Worm (Caenorhabditis elegans) whole organism, L1 larva: Measurements from ENCODE around the gene R166.3.
A peak's percentile ranks its signal among the peaks of the same experiment; 100 is the strongest.

Source experiments
- C34B4.2 ChIP-seq: sonication (generic microtip); optimal IDR thresholded peaks from 2 replicates; lab custom pipeline; 2017; ENCODE audit warnings: mild to moderate bottlenecking, missing genetic modification characterization, missing compliant biosample characterization
- F16B12.6 ChIP-seq: fragments of 150-350 bp; optimal IDR thresholded peaks from 2 replicates; lab custom pipeline; 2014; ENCODE audit warnings: missing biosample characterization, missing genetic modification characterization
- aha-1 ChIP-seq: fragments of 150-350 bp; optimal IDR thresholded peaks from 2 replicates; lab custom pipeline; 2014; ENCODE audit warnings: missing biosample characterization, missing genetic modification characterization
- aly-2 ChIP-seq: fragments of 150-350 bp; optimal IDR thresholded peaks from 2 replicates; lab custom pipeline; 2014; ENCODE audit warnings: missing biosample characterization, missing genetic modification characterization
- ama-1 ChIP-seq: fragments of 150-350 bp; optimal IDR thresholded peaks from 2 replicates; lab custom pipeline; 2014
- blmp-1 ChIP-seq: fragments of 150-350 bp; optimal IDR thresholded peaks from 2 replicates; lab custom pipeline; 2014; ENCODE audit warnings: missing biosample characterization, missing genetic modification characterization
- ceh-82 ChIP-seq, 3 experiments: fragments of 150-350 bp in 1 of 3; sonication (generic microtip) in 2 of 3; optimal IDR thresholded peaks; 2 replicates each; lab custom pipeline; 2014 to 2017; ENCODE audit warnings: missing biosample characterization in 3 of 3, missing genetic modification characterization in 3 of 3
- ceh-90 ChIP-seq: sonication (generic microtip); optimal IDR thresholded peaks from 2 replicates; lab custom pipeline; 2016; ENCODE audit warnings: missing genetic modification characterization, missing compliant biosample characterization
- ces-1 ChIP-seq: fragments of 150-350 bp; optimal IDR thresholded peaks from 2 replicates; lab custom pipeline; 2014; ENCODE audit warnings: missing biosample characterization, missing genetic modification reagents, missing genetic modification characterization
- dpl-1 ChIP-seq, 3 experiments: fragments of 150-350 bp in 2 of 3; sonication (generic microtip) in 1 of 3; optimal IDR thresholded peaks; 2 replicates each; lab custom pipeline; 2014 to 2017; ENCODE audit warnings: missing biosample characterization in 3 of 3, missing genetic modification characterization in 3 of 3, missing genetic modification reagents in 3 of 3
- efl-1 ChIP-seq, 4 experiments: fragments of 150-350 bp; optimal IDR thresholded peaks in 3 of 4; peaks in 1 of 4; 1 replicate in 1 of 4; 2 replicates in 3 of 4; lab custom pipeline; 2014; ENCODE audit warnings: missing biosample characterization in 2 of 4, missing genetic modification characterization in 2 of 4, missing genetic modification reagents in 2 of 4
- efl-3 ChIP-seq: fragments of 200-800 bp; sonication (Bioruptor generic); optimal IDR thresholded peaks from 2 replicates; lab custom pipeline; 2018; ENCODE audit warnings: mild to moderate bottlenecking, missing genetic modification characterization, missing compliant biosample characterization
- elt-2 ChIP-seq: sonication (generic microtip); optimal IDR thresholded peaks from 2 replicates; lab custom pipeline; 2016; ENCODE audit warnings: missing genetic modification characterization, mild to moderate bottlenecking, inconsistent platforms, missing compliant biosample characterization, missing genetic modification reagents
- ets-5 ChIP-seq: fragments of 200-800 bp; sonication (Bioruptor generic); IDR thresholded peaks from 2 replicates; pipeline ENCODE4 v1.3.6; 2022; ENCODE audit warnings: missing genetic modification characterization, missing compliant biosample characterization
- fkh-10 ChIP-seq: sonication (generic microtip); optimal IDR thresholded peaks from 2 replicates; lab custom pipeline; 2017; ENCODE audit warnings: missing biosample characterization, missing genetic modification reagents, missing genetic modification characterization
- fkh-4 ChIP-seq: sonication (generic microtip); optimal IDR thresholded peaks from 2 replicates; lab custom pipeline; 2016; ENCODE audit warnings: missing compliant biosample characterization, missing genetic modification characterization, borderline replicate concordance
- fkh-8 ChIP-seq: sonication (generic microtip); optimal IDR thresholded peaks from 2 replicates; lab custom pipeline; 2016; ENCODE audit warnings: mild to moderate bottlenecking, missing genetic modification characterization, missing compliant biosample characterization
- grh-1 ChIP-seq: fragments of 200-800 bp; sonication (Bioruptor generic); IDR thresholded peaks from 2 replicates; pipeline ENCODE4 v1.3.6; 2022; ENCODE audit warnings: missing genetic modification reagents, missing genetic modification characterization, missing compliant biosample characterization
- hlh-17 ChIP-seq: fragments of 200-800 bp; sonication (Bioruptor generic); optimal IDR thresholded peaks from 2 replicates; lab custom pipeline; 2018; ENCODE audit warnings: missing genetic modification characterization, mild to moderate bottlenecking, missing compliant biosample characterization, moderate library complexity, borderline replicate concordance
- hlh-4 ChIP-seq: sonication (generic microtip); optimal IDR thresholded peaks from 2 replicates; lab custom pipeline; 2016; ENCODE audit warnings: mild to moderate bottlenecking, missing genetic modification characterization, missing compliant biosample characterization
- hpl-2 ChIP-seq: fragments of 150-350 bp; optimal IDR thresholded peaks from 2 replicates; lab custom pipeline; 2014; ENCODE audit warnings: missing biosample characterization, missing genetic modification reagents, missing genetic modification characterization
- isw-1 ChIP-seq: fragments of 200-800 bp; sonication (Bioruptor generic); IDR thresholded peaks from 2 replicates; pipeline ENCODE4 v1.3.6; 2022; ENCODE audit warnings: missing genetic modification characterization, missing compliant biosample characterization
- lin-13 ChIP-seq: fragments of 150-350 bp; optimal IDR thresholded peaks from 2 replicates; lab custom pipeline; 2014; ENCODE audit warnings: missing biosample characterization, missing genetic modification reagents, missing genetic modification characterization
- lin-14 ChIP-seq: fragments of 200-800 bp; sonication (Bioruptor generic); optimal IDR thresholded peaks from 2 replicates; lab custom pipeline; 2018; ENCODE audit warnings: mild to moderate bottlenecking, missing genetic modification characterization, moderate library complexity, missing compliant biosample characterization
- lin-39 ChIP-seq: fragments of 150-350 bp; optimal IDR thresholded peaks from 2 replicates; lab custom pipeline; 2014; ENCODE audit warnings: missing biosample characterization, missing genetic modification reagents, missing genetic modification characterization
- lir-3 ChIP-seq: sonication (generic microtip); optimal IDR thresholded peaks from 2 replicates; lab custom pipeline; 2016; ENCODE audit warnings: mild to moderate bottlenecking, missing genetic modification characterization, moderate library complexity, missing compliant biosample characterization; ENCODE audit not compliant: poor library complexity
- lsy-2 ChIP-seq, 2 experiments: fragments of 150-350 bp; optimal IDR thresholded peaks; 2 replicates each; lab custom pipeline; 2014; ENCODE audit warnings: missing biosample characterization in 2 of 2, missing genetic modification characterization in 2 of 2
- mdl-1 ChIP-seq, 2 experiments: fragments of 150-350 bp; optimal IDR thresholded peaks; 2 replicates each; lab custom pipeline; 2014 to 2017; ENCODE audit warnings: missing biosample characterization in 2 of 2, missing genetic modification characterization in 2 of 2, inconsistent platforms in 1 of 2
- mef-2 ChIP-seq: fragments of 150-350 bp; optimal IDR thresholded peaks from 2 replicates; lab custom pipeline; 2014; ENCODE audit warnings: missing biosample characterization, missing genetic modification characterization
- mep-1 ChIP-seq: fragments of 150-350 bp; optimal IDR thresholded peaks from 2 replicates; lab custom pipeline; 2014; ENCODE audit warnings: missing biosample characterization, missing genetic modification characterization
- nhr-19 ChIP-seq: fragments of 200-800 bp; sonication (Bioruptor generic); conservative IDR thresholded peaks from 2 replicates; pipeline ENCODE4 v1.3.6; 2022; ENCODE audit warnings: missing genetic modification characterization, missing compliant biosample characterization
- nhr-20 ChIP-seq: sonication (generic microtip); optimal IDR thresholded peaks from 2 replicates; lab custom pipeline; 2016; ENCODE audit warnings: mild to moderate bottlenecking, missing genetic modification characterization, missing compliant biosample characterization
- nhr-28 ChIP-seq: fragments of 150-350 bp; optimal IDR thresholded peaks from 2 replicates; lab custom pipeline; 2014; ENCODE audit warnings: missing biosample characterization, missing genetic modification characterization
- nhr-71 ChIP-seq: sonication (generic microtip); optimal IDR thresholded peaks from 2 replicates; lab custom pipeline; 2016; ENCODE audit warnings: mild to moderate bottlenecking, missing genetic modification characterization, moderate library complexity, missing compliant biosample characterization
- nhr-85 ChIP-seq: sonication (generic microtip); peaks from one replicate; lab custom pipeline; 2016; ENCODE audit warnings: missing genetic modification characterization, inconsistent platforms, missing compliant biosample characterization
- pag-3 ChIP-seq: sonication (generic microtip); optimal IDR thresholded peaks from 2 replicates; lab custom pipeline; 2017; ENCODE audit warnings: missing genetic modification characterization, mild to moderate bottlenecking, missing compliant biosample characterization, antibody characterized with exemption, borderline replicate concordance; ENCODE audit not compliant: insufficient read depth
- pax-3 ChIP-seq: fragments of 200-800 bp; sonication (Bioruptor generic); optimal IDR thresholded peaks from 2 replicates; lab custom pipeline; 2018; ENCODE audit warnings: mild to moderate bottlenecking, missing genetic modification characterization, moderate library complexity, missing compliant biosample characterization
- skn-1 ChIP-seq: fragments of 150-350 bp; optimal IDR thresholded peaks from 2 replicates; lab custom pipeline; 2014; ENCODE audit warnings: missing biosample characterization, missing genetic modification characterization
- snu-23 ChIP-seq: sonication (generic microtip); optimal IDR thresholded peaks from 2 replicates; lab custom pipeline; 2016; ENCODE audit warnings: missing genetic modification characterization, missing compliant biosample characterization
- sox-4 ChIP-seq: sonication (generic microtip); optimal IDR thresholded peaks from 2 replicates; lab custom pipeline; 2016; ENCODE audit warnings: missing genetic modification characterization, missing compliant biosample characterization
- sptf-1 ChIP-seq: fragments of 150-350 bp; optimal IDR thresholded peaks from 2 replicates; lab custom pipeline; 2014; ENCODE audit warnings: missing biosample characterization, missing genetic modification characterization
- swsn-7 ChIP-seq: sonication (generic microtip); optimal IDR thresholded peaks from 2 replicates; lab custom pipeline; 2016; ENCODE audit warnings: missing genetic modification characterization, missing compliant biosample characterization
- tlp-1 ChIP-seq: fragments of 150-350 bp; optimal IDR thresholded peaks from 2 replicates; lab custom pipeline; 2014; ENCODE audit warnings: missing biosample characterization, missing genetic modification characterization
- unc-62 ChIP-seq: fragments of 150-350 bp; optimal IDR thresholded peaks from 2 replicates; lab custom pipeline; 2014; ENCODE audit warnings: missing biosample characterization, missing genetic modification reagents, missing genetic modification characterization
- unc-86 ChIP-seq: sonication (generic microtip); optimal IDR thresholded peaks from 2 replicates; lab custom pipeline; 2016; ENCODE audit warnings: missing genetic modification characterization, missing compliant biosample characterization
- vab-15 ChIP-seq: sonication (generic microtip); optimal IDR thresholded peaks from 2 replicates; lab custom pipeline; 2017; ENCODE audit warnings: missing genotype, mild to moderate bottlenecking, missing genetic modification characterization, missing compliant biosample characterization
- xbp-1 ChIP-seq: sonication (generic microtip); optimal IDR thresholded peaks from 2 replicates; lab custom pipeline; 2016; ENCODE audit warnings: missing genetic modification characterization, missing compliant biosample characterization
- zip-4 ChIP-seq: fragments of 200-800 bp; sonication (Bioruptor generic); optimal IDR thresholded peaks from 2 replicates; lab custom pipeline; 2018; ENCODE audit warnings: mild to moderate bottlenecking, missing genetic modification characterization, moderate library complexity, missing compliant biosample characterization
- ztf-11 ChIP-seq, 2 experiments: sonication (generic microtip); optimal IDR thresholded peaks; 2 replicates each; lab custom pipeline; 2016 to 2017; ENCODE audit warnings: missing genetic modification characterization in 2 of 2, missing biosample characterization in 1 of 2, missing compliant biosample characterization in 1 of 2
- ztf-4 ChIP-seq: fragments of 150-350 bp; optimal IDR thresholded peaks from 2 replicates; lab custom pipeline; 2014; ENCODE audit warnings: missing biosample characterization, missing genetic modification characterization

R166.3 gene

DNA sequence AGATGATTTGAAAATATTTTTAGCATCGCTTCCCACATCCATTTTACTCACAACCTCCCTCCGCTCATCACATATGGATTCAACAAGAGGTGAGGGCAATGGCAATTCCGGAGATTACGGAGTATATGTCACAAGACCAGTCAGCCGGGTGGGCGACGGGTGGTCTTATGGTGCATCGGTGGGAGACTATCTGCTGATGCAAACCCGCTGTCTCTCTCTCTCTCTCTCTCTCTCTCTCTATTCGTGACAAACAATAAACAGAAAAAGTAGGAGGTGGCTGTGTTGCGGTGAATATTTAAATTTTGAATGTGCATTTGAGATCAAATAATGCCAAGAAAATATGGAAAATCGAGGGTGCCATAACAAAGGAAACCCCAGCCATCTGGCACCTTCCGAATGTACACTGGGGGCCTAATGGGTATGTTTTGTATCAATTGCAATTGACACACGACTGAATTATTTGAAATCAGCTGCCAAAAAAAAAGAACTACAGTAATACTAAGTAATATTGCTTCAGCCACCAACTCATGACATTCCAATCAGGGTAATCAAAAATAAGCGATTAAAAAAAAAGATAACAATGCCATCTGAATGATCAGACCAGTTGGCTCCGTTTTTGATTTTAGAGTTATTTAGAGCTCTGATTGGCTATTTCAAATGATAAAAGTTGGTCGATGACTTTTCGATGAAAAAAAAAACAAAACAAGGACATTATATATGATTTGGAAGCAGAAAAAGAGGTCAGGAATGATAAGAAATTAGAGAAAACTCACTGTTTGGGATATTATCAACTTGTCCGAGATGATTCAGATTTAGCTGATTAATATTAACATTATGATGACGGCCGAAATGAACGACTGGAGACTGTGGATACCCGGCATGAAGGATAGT is 8.9 kb upstream of the R166.3 start:
- peak; percentile 60 for TF ChIP-seq nhr-71 (tag; lab: Kevin White, UChicago)
- no peak for TF ChIP-seq hpl-2
- TF ChIP-seq lir-3 (tag; lab: Kevin White, UChicago), result no peak
- no peak for TF ChIP-seq hlh-17
- no peak for TF ChIP-seq ceh-90 (tag; lab: Kevin White, UChicago)
- no peak for TF ChIP-seq pag-3 (tag; lab: Kevin White, UChicago)
- peak; percentile 63 for TF ChIP-seq lin-14 (GFP tag; lab: Kevin White, UChicago)
- no peak for TF ChIP-seq isw-1
- no peak for TF ChIP-seq elt-2 (tag; lab: Kevin White, UChicago)
- no peak for TF ChIP-seq fkh-10 (GFP tag; lab: Kevin White, UChicago)
- no peak for TF ChIP-seq sptf-1 (tag; lab: Kevin White, UChicago)
- TF ChIP-seq blmp-1 (tag; lab: Kevin White, UChicago), result peak; percentile 26
- no peak for TF ChIP-seq vab-15 (tag; lab: Kevin White, UChicago)
- TF ChIP-seq mdl-1 (tag; optimal IDR thresholded peaks at IDR 0.05; lab: Kevin White, UChicago), result peak in 1 of 2 experiments; percentile 28
- TF ChIP-seq lsy-2 (tag; optimal IDR thresholded peaks at IDR 0.05; lab: Kevin White, UChicago), result peak; percentile 2 to 17
- TF ChIP-seq F16B12.6 (tag; lab: Kevin White, UChicago), result no peak
- TF ChIP-seq ces-1 (GFP tag; lab: Kevin White, UChicago), result no peak
- peak; percentile 24 for TF ChIP-seq snu-23
- TF ChIP-seq pax-3 (tag; lab: Kevin White, UChicago), result peak; percentile 22
- peak; percentile 31 for TF ChIP-seq ztf-4 (tag; lab: Kevin White, UChicago)
- 0 out of 2 replicates have a peak, but pooled peaks have one; percentile 1 for TF ChIP-seq nhr-19
- peak; percentile 60 for TF ChIP-seq unc-86
- TF ChIP-seq ets-5 (GFP tag; lab: Robert Waterston, UW), result no peak
- TF ChIP-seq sox-4 (tag; lab: Kevin White, UChicago), result peak; percentile 21
- peak; percentile 14 for TF ChIP-seq skn-1 (tag; lab: Kevin White, UChicago)
- no peak for TF ChIP-seq efl-1 (optimal IDR thresholded peaks at IDR 0.05; lab: Kevin White, UChicago)
- TF ChIP-seq efl-1 (GFP tag; optimal IDR thresholded peaks at IDR 0.05 in 1 of 2; lab: Kevin White, UChicago), result peak in 1 of 2 experiments; percentile 94
- no peak for TF ChIP-seq efl-3
- TF ChIP-seq mep-1 (tag; lab: Kevin White, UChicago), result peak; percentile 82
- TF ChIP-seq hlh-4 (tag; lab: Kevin White, UChicago), result no peak
- TF ChIP-seq nhr-28 (tag; lab: Kevin White, UChicago), result no peak
- TF ChIP-seq xbp-1 (tag; lab: Kevin White, UChicago), result no peak
- no peak for TF ChIP-seq tlp-1 (tag; lab: Kevin White, UChicago)
- TF ChIP-seq aly-2 (tag; lab: Kevin White, UChicago), result peak; percentile 28
- peak; percentile 88 for TF ChIP-seq ama-1 (lab: Kevin White, UChicago)
- TF ChIP-seq lin-39 (tag; lab: Kevin White, UChicago), result no peak
- TF ChIP-seq lin-13, result peak; percentile 35
- no peak; the same call in 1 of the 2 replicates for TF ChIP-seq grh-1
- TF ChIP-seq fkh-8, result peak; percentile 51
- TF ChIP-seq C34B4.2, result no peak
- TF ChIP-seq nhr-20, result peak; percentile 30
- TF ChIP-seq swsn-7 (tag; lab: Kevin White, UChicago), result no peak
- peak; percentile 18 for TF ChIP-seq mef-2 (tag; lab: Kevin White, UChicago)
- no peak for TF ChIP-seq aha-1 (tag; lab: Kevin White, UChicago)
- TF ChIP-seq nhr-85 (tag; lab: Kevin White, UChicago), result no peak
- no peak for TF ChIP-seq unc-62
- no peak for TF ChIP-seq zip-4
- TF ChIP-seq fkh-4 (tag; lab: Kevin White, UChicago), result no peak
- TF ChIP-seq dpl-1 (GFP tag; optimal IDR thresholded peaks at IDR 0.05; lab: Kevin White, UChicago), result peak in 1 of 3 experiments; percentile 15
- TF ChIP-seq ztf-11 (tag; optimal IDR thresholded peaks at IDR 0.05; lab: Kevin White, UChicago), result peak in 1 of 2 experiments; percentile 35
- no peak for TF ChIP-seq ceh-82 (tag; optimal IDR thresholded peaks at IDR 0.05; lab: Kevin White, UChicago)
